Fruit fly (Drosophila melanogaster) whole organism, embryonic: Measurements from ENCODE around the gene CG44405.

Experiments used
- Atf3 ChIP-seq: fragments of 200-800 bp; sonication (Bioruptor generic); optimal IDR thresholded peaks from 3 replicates; lab custom pipeline; 2016; ENCODE audit warnings: missing biosample characterization, missing genetic modification characterization
- CG10209 ChIP-seq: fragments of 200-800 bp; sonication (Bioruptor generic); optimal IDR thresholded peaks from 3 replicates; lab custom pipeline; 2017; ENCODE audit warnings: missing biosample characterization, mild to moderate bottlenecking, missing genetic modification characterization, missing genetic modification reagents
- CG11085 ChIP-seq: fragments of 200-800 bp; sonication (Bioruptor generic); IDR thresholded peaks from 2 replicates; pipeline ENCODE4 v1.3.6; 2022; ENCODE audit warnings: missing biosample characterization, missing genetic modification characterization
- CG12155 ChIP-seq: fragments of 200-800 bp; sonication (Bioruptor generic); optimal IDR thresholded peaks from 3 replicates; lab custom pipeline; 2016; ENCODE audit warnings: missing biosample characterization, missing genetic modification characterization
- CG15011 ChIP-seq: fragments of 200-800 bp; sonication (Bioruptor generic); optimal IDR thresholded peaks from 3 replicates; lab custom pipeline; 2018; ENCODE audit warnings: missing biosample characterization, mild to moderate bottlenecking, missing genetic modification characterization
- CG15479 ChIP-seq: fragments of 200-800 bp; sonication (Bioruptor generic); optimal IDR thresholded peaks from 3 replicates; lab custom pipeline; 2019; ENCODE audit warnings: missing biosample characterization, mild to moderate bottlenecking, missing genetic modification characterization, moderate library complexity
- CG15696 ChIP-seq: fragments of 200-800 bp; sonication (Bioruptor generic); optimal IDR thresholded peaks from 2 replicates; lab custom pipeline; 2019; ENCODE audit warnings: missing biosample characterization, mild to moderate bottlenecking, missing genetic modification characterization, moderate library complexity
- CG16779 ChIP-seq: fragments of 200-800 bp; sonication (Bioruptor generic); IDR thresholded peaks from 2 replicates; pipeline ENCODE4 v1.3.6; 2022; ENCODE audit warnings: missing biosample characterization, missing genetic modification characterization
- CG16813 ChIP-seq: fragments of 200-800 bp; sonication (Bioruptor generic); IDR thresholded peaks from 3 replicates; pipeline ENCODE4 v1.3.6; 2022; ENCODE audit warnings: missing biosample characterization, missing genetic modification characterization; ENCODE audit not compliant: partially characterized antibody
- CG17385 ChIP-seq: fragments of 200-800 bp; sonication (Bioruptor generic); optimal IDR thresholded peaks from 3 replicates; lab custom pipeline; 2018; ENCODE audit warnings: missing biosample characterization, mild to moderate bottlenecking, missing genetic modification characterization
- CG2129 ChIP-seq: fragments of 200-800 bp; sonication (Bioruptor generic); IDR thresholded peaks from 2 replicates; pipeline ENCODE4 v1.3.6; 2022; ENCODE audit warnings: missing biosample characterization, missing genetic modification characterization; ENCODE audit not compliant: partially characterized antibody
- CG30020 ChIP-seq: fragments of 200-800 bp; optimal IDR thresholded peaks from 2 replicates; lab custom pipeline; 2019; ENCODE audit warnings: missing biosample characterization, mild to moderate bottlenecking, missing genetic modification characterization, moderate library complexity
- CG31388 ChIP-seq: fragments of 200-800 bp; sonication (Bioruptor generic); optimal IDR thresholded peaks from 2 replicates; lab custom pipeline; 2016; ENCODE audit warnings: missing biosample characterization, missing genetic modification characterization
- CG31441 ChIP-seq: fragments of 200-800 bp; sonication (Bioruptor generic); IDR thresholded peaks from 2 replicates; pipeline ENCODE4 v1.3.6; 2022; ENCODE audit warnings: missing biosample characterization, missing genetic modification characterization
- CG33213 ChIP-seq: fragments of 200-800 bp; sonication (Bioruptor generic); optimal IDR thresholded peaks from 3 replicates; lab custom pipeline; 2016; ENCODE audit warnings: missing biosample characterization, missing genetic modification characterization
- CG3407 ChIP-seq: fragments of 200-800 bp; sonication (Bioruptor generic); optimal IDR thresholded peaks from 2 replicates; lab custom pipeline; 2018; ENCODE audit warnings: missing biosample characterization, mild to moderate bottlenecking, missing genetic modification characterization
- CG43689 ChIP-seq: fragments of 200-800 bp; sonication (Bioruptor generic); IDR thresholded peaks from 2 replicates; pipeline ENCODE4 v1.3.6; 2022; ENCODE audit warnings: missing biosample characterization, missing genetic modification characterization
- CG4424 ChIP-seq: fragments of 200-800 bp; sonication (Bioruptor generic); optimal IDR thresholded peaks from 3 replicates; lab custom pipeline; 2016; ENCODE audit warnings: missing biosample characterization, missing genetic modification characterization
- CG7556 ChIP-seq: fragments of 200-800 bp; sonication (Bioruptor generic); optimal IDR thresholded peaks from 2 replicates; lab custom pipeline; 2017; ENCODE audit warnings: missing biosample characterization, mild to moderate bottlenecking, missing genetic modification characterization
- CG7987 ChIP-seq: fragments of 200-800 bp; sonication (Bioruptor generic); optimal IDR thresholded peaks from 2 replicates; lab custom pipeline; 2018; ENCODE audit warnings: missing biosample characterization, mild to moderate bottlenecking, missing genetic modification characterization, moderate library complexity
- CG8924 ChIP-seq: fragments of 200-800 bp; optimal IDR thresholded peaks from 3 replicates; lab custom pipeline; 2019; ENCODE audit warnings: missing biosample characterization, mild to moderate bottlenecking, missing genetic modification characterization, moderate library complexity
- Camta ChIP-seq: fragments of 200-800 bp; sonication (Bioruptor generic); optimal IDR thresholded peaks from 2 replicates; lab custom pipeline; 2016; ENCODE audit warnings: missing biosample characterization, missing genetic modification characterization
- Chrac-16 ChIP-seq: fragments of 200-800 bp; sonication (Bioruptor generic); optimal IDR thresholded peaks from 3 replicates; lab custom pipeline; 2016; ENCODE audit warnings: missing biosample characterization, missing genetic modification characterization
- Dbx ChIP-seq: fragments of 200-800 bp; sonication (Bioruptor generic); IDR thresholded peaks from 3 replicates; pipeline ENCODE4 v1.3.6; 2022; ENCODE audit warnings: missing biosample characterization, missing genetic modification characterization
- Doc3 ChIP-seq: fragments of 200-800 bp; sonication (Bioruptor generic); IDR thresholded peaks from 3 replicates; pipeline ENCODE4 v1.3.6; 2022; ENCODE audit warnings: missing biosample characterization, missing genetic modification characterization; ENCODE audit not compliant: partially characterized antibody
- E2f1 ChIP-seq: fragments of 200-800 bp; sonication (Bioruptor generic); IDR thresholded peaks from 2 replicates; pipeline ENCODE4 v1.3.6; 2022; ENCODE audit warnings: missing biosample characterization, missing genetic modification characterization
- GATAe ChIP-seq: fragments of 200-800 bp; sonication (Bioruptor generic); conservative IDR thresholded peaks from 2 replicates; pipeline ENCODE4 v1.3.6; 2022; ENCODE audit warnings: missing biosample characterization, missing genetic modification characterization
- HLH54F ChIP-seq: fragments of 200-800 bp; sonication (Bioruptor generic); optimal IDR thresholded peaks from 3 replicates; lab custom pipeline; 2016; ENCODE audit warnings: missing biosample characterization, missing genetic modification characterization
- HmgD ChIP-seq: fragments of 200-800 bp; sonication (Bioruptor generic); optimal IDR thresholded peaks from 3 replicates; lab custom pipeline; 2016; ENCODE audit warnings: missing biosample characterization, missing genetic modification characterization
- Kr ChIP-seq: fragments of 200-800 bp; sonication (Bioruptor generic); optimal IDR thresholded peaks from 2 replicates; lab custom pipeline; 2017; ENCODE audit warnings: missing biosample characterization, mild to moderate bottlenecking, missing genetic modification characterization
- Lhr ChIP-seq: fragments of 200-800 bp; sonication (Bioruptor generic); optimal IDR thresholded peaks from 3 replicates; lab custom pipeline; 2017; ENCODE audit warnings: mild to moderate bottlenecking, missing biosample characterization, missing genetic modification reagents, missing genetic modification characterization
- NK7.1 ChIP-seq: fragments of 200-800 bp; sonication (Bioruptor generic); optimal IDR thresholded peaks from 3 replicates; lab custom pipeline; 2016; ENCODE audit warnings: missing biosample characterization, missing genetic modification characterization
- Oaz ChIP-seq: fragments of 200-800 bp; sonication (Bioruptor generic); IDR thresholded peaks from 2 replicates; pipeline ENCODE4 v1.3.6; 2022; ENCODE audit warnings: missing biosample characterization, missing genetic modification characterization
- al ChIP-seq: fragments of 200-800 bp; sonication (Bioruptor generic); IDR thresholded peaks from 2 replicates; pipeline ENCODE4 v1.3.6; 2022; ENCODE audit warnings: missing biosample characterization, missing genetic modification characterization
- ash1 ChIP-seq: fragments of 200-800 bp; sonication (Bioruptor generic); optimal IDR thresholded peaks from 2 replicates; lab custom pipeline; 2018; ENCODE audit warnings: missing biosample characterization, mild to moderate bottlenecking, missing genetic modification characterization
- ato ChIP-seq: fragments of 200-800 bp; sonication (Bioruptor generic); IDR thresholded peaks from 2 replicates; pipeline ENCODE4 v1.3.6; 2022; ENCODE audit warnings: missing biosample characterization, missing genetic modification characterization; ENCODE audit not compliant: partially characterized antibody
- br ChIP-seq: fragments of >200 bp; optimal IDR thresholded peaks from 2 replicates; lab custom pipeline; 2017
- cad ChIP-seq: fragments of >200 bp; optimal IDR thresholded peaks from 2 replicates; lab custom pipeline; 2017; ENCODE audit warnings: missing biosample characterization, missing genetic modification characterization
- crp ChIP-seq, 2 experiments: fragments of 200-800 bp; sonication (Bioruptor generic); optimal IDR thresholded peaks; 2 replicates in 1 of 2; 3 replicates in 1 of 2; lab custom pipeline; 2017; ENCODE audit warnings: missing biosample characterization in 2 of 2, missing genetic modification characterization in 2 of 2, mild to moderate bottlenecking in 1 of 2, moderate library complexity in 1 of 2
- danr ChIP-seq: fragments of 200-800 bp; sonication (Bioruptor generic); IDR thresholded peaks from 2 replicates; pipeline ENCODE4 v1.3.6; 2022; ENCODE audit warnings: missing biosample characterization, missing genetic modification characterization
- gcm ChIP-seq: fragments of 200-800 bp; sonication (Bioruptor generic); optimal IDR thresholded peaks from 2 replicates; lab custom pipeline; 2019; ENCODE audit warnings: missing biosample characterization, mild to moderate bottlenecking, missing genetic modification characterization, moderate library complexity
- org-1 ChIP-seq: fragments of 200-800 bp; sonication (Bioruptor generic); optimal IDR thresholded peaks from 2 replicates; lab custom pipeline; 2017; ENCODE audit warnings: missing biosample characterization, missing genetic modification characterization
- pb ChIP-seq: fragments of 200-800 bp; sonication (Bioruptor generic); optimal IDR thresholded peaks from 3 replicates; lab custom pipeline; 2016; ENCODE audit warnings: missing biosample characterization, missing genetic modification characterization
- pita ChIP-seq: fragments of 200-800 bp; sonication (Bioruptor generic); optimal IDR thresholded peaks from 2 replicates; lab custom pipeline; 2017; ENCODE audit warnings: missing biosample characterization, mild to moderate bottlenecking, missing genetic modification characterization
- sisA ChIP-seq: fragments of 200-800 bp; sonication (Bioruptor generic); IDR thresholded peaks from 2 replicates; pipeline ENCODE4 v1.3.6; 2022; ENCODE audit warnings: missing biosample characterization, missing genetic modification characterization
- sna ChIP-seq: fragments of 200-800 bp; sonication (Bioruptor generic); IDR thresholded peaks from 2 replicates; pipeline ENCODE4 v1.3.6; 2022; ENCODE audit warnings: missing biosample characterization, missing genetic modification characterization; ENCODE audit not compliant: partially characterized antibody
- sob ChIP-seq: fragments of 200-800 bp; sonication (Bioruptor generic); IDR thresholded peaks from 2 replicates; pipeline ENCODE4 v1.3.6; 2022; ENCODE audit warnings: missing biosample characterization, missing genetic modification characterization
- stwl ChIP-seq: fragments of 200-800 bp; sonication (Bioruptor generic); optimal IDR thresholded peaks from 3 replicates; lab custom pipeline; 2018; ENCODE audit warnings: missing biosample characterization, mild to moderate bottlenecking, missing genetic modification characterization, moderate library complexity
- tio ChIP-seq: fragments of 200-800 bp; sonication (Bioruptor generic); optimal IDR thresholded peaks from 2 replicates; lab custom pipeline; 2017; ENCODE audit warnings: missing biosample characterization, missing genetic modification characterization, inconsistent platforms
- tup ChIP-seq: fragments of 200-800 bp; sonication (Bioruptor generic); optimal IDR thresholded peaks from 2 replicates; lab custom pipeline; 2016; ENCODE audit warnings: missing biosample characterization, mild to moderate bottlenecking, missing genetic modification characterization, moderate library complexity
- unpg ChIP-seq: fragments of 200-800 bp; sonication (Bioruptor generic); optimal IDR thresholded peaks from 3 replicates; lab custom pipeline; 2018; ENCODE audit warnings: missing biosample characterization, mild to moderate bottlenecking, missing genetic modification characterization, moderate library complexity
- wdn ChIP-seq: fragments of 200-800 bp; sonication (Bioruptor generic); IDR thresholded peaks from 2 replicates; pipeline ENCODE4 v1.3.6; 2022; ENCODE audit warnings: missing biosample characterization, missing genetic modification characterization

The CG44405 gene

dm6 chr2L:16315027-16315426, 27.1 kb downstream of the CG44405 start (continued):
- TF ChIP-seq Camta (GFP tag; lab: Kevin White, UChicago) = no peak
- no peak for TF ChIP-seq ash1 (GFP tag; lab: Kevin White, UChicago)
- no peak for TF ChIP-seq CG31388 (GFP tag; lab: Kevin White, UChicago)
- TF ChIP-seq br = no peak
- TF ChIP-seq CG15696 (tag; lab: Kevin White, UChicago) = no peak
- TF ChIP-seq pb = no peak
- TF ChIP-seq gcm (GFP tag; lab: Kevin White, UChicago) = no peak
- TF ChIP-seq GATAe = no peak
- TF ChIP-seq crp (GFP tag; optimal IDR thresholded peaks at IDR 0.05; lab: Kevin White, UChicago) = no peak
- no peak for TF ChIP-seq CG2129 (GFP tag; lab: Robert Waterston, UW)
- TF ChIP-seq CG43689 (GFP tag; lab: Robert Waterston, UW) = no peak
- TF ChIP-seq pita = no peak
- no peak for TF ChIP-seq CG12155
- TF ChIP-seq HLH54F (GFP tag; lab: Kevin White, UChicago) = no peak
- no peak for TF ChIP-seq CG15479 (GFP tag; lab: Kevin White, UChicago)
- TF ChIP-seq CG11085 (GFP tag; lab: Robert Waterston, UW) = no peak
- TF ChIP-seq CG17385 = peak; percentile 17
- no peak for TF ChIP-seq sna (GFP tag; lab: Robert Waterston, UW)
- TF ChIP-seq cad = no peak
- no peak for TF ChIP-seq Doc3
- no peak for TF ChIP-seq Chrac-16 (GFP tag; lab: Kevin White, UChicago)
- no peak for TF ChIP-seq wdn (GFP tag; lab: Robert Waterston, UW)
- TF ChIP-seq CG16779 = no peak
- TF ChIP-seq al (GFP tag; lab: Robert Waterston, UW) = no peak
- no peak for TF ChIP-seq unpg (GFP tag; lab: Kevin White, UChicago)
- TF ChIP-seq CG31441 (GFP tag; lab: Robert Waterston, UW) = no peak
- 0 out of 3 replicates have a peak, but pooled peaks have one; percentile 43 for TF ChIP-seq Dbx (GFP tag; lab: Robert Waterston, UW)
- no peak for TF ChIP-seq stwl (tag; lab: Kevin White, UChicago)
- TF ChIP-seq sisA (GFP tag; lab: Robert Waterston, UW) = no peak
- no peak for TF ChIP-seq org-1 (GFP tag; lab: Kevin White, UChicago)
- TF ChIP-seq tio (GFP tag; lab: Kevin White, UChicago) = no peak
- no peak for TF ChIP-seq CG8924 (tag; lab: Kevin White, UChicago)
- no peak for TF ChIP-seq CG3407 (GFP tag; lab: Kevin White, UChicago)
- peak; percentile 28 for TF ChIP-seq CG7987 (GFP tag; lab: Kevin White, UChicago)
- no peak for TF ChIP-seq CG30020 (tag; lab: Kevin White, UChicago)
- TF ChIP-seq CG15011 = no peak
- no peak for TF ChIP-seq HmgD
- TF ChIP-seq Atf3 (GFP tag; lab: Kevin White, UChicago) = no peak
- no peak for TF ChIP-seq Oaz (GFP tag; lab: Robert Waterston, UW)
- TF ChIP-seq CG4424 (GFP tag; lab: Kevin White, UChicago) = no peak
- TF ChIP-seq E2f1 (GFP tag; lab: Robert Waterston, UW) = no peak
- TF ChIP-seq tup (GFP tag; lab: Kevin White, UChicago) = no peak
- peak; percentile 31; the same call in 1 of the 2 replicates for TF ChIP-seq sob (GFP tag; lab: Robert Waterston, UW)
- TF ChIP-seq CG7556 = no peak
- TF ChIP-seq CG10209 = no peak
- no peak for TF ChIP-seq Lhr (GFP tag; lab: Kevin White, UChicago)
- no peak for TF ChIP-seq CG33213 (GFP tag; lab: Kevin White, UChicago)
- TF ChIP-seq NK7.1 (GFP tag; lab: Kevin White, UChicago) = no peak
- no peak for TF ChIP-seq CG16813 (GFP tag; lab: Robert Waterston, UW)
- TF ChIP-seq danr (GFP tag; lab: Robert Waterston, UW) = no peak
- no peak for TF ChIP-seq Kr (GFP tag; lab: Kevin White, UChicago)
- no peak for TF ChIP-seq ato (GFP tag; lab: Robert Waterston, UW)
